Fruit fly (Drosophila melanogaster): Measurements from ENCODE around the gene CG14926.

DNA sequence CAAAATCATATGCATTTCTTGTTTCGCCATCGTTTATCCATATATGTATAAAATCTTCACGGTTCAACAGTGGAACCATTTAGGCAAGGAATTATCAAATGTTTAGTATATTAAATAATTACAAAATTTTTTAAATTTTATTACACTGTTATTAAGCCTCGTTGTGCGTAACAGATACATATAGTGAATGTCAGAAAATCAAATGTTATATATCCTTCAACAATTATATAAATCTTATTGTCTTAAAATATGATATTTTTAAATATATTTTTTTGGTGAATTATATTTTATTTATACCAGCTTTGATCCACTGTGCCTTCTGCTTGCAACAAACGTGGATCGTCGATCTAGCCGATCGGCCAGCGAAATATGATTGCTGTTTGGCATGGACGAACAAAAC lies 36.0 kb downstream of the CG14926 start:
- TF ChIP-seq Chrac-16 (GFP tag; optimal IDR thresholded peaks at IDR 0.05) (no peak), usp (GFP tag; optimal IDR thresholded peaks at IDR 0.05) (no peak), CG9727 (GFP tag; optimal IDR thresholded peaks at IDR 0.05) (no peak), otp (GFP tag; IDR thresholded peaks at IDR 0.05) (no peak), CG32772 (GFP tag; IDR thresholded peaks at IDR 0.05) (no peak), CG11696 (GFP tag; IDR thresholded peaks at IDR 0.05) (no peak), CG6175 (GFP tag; IDR thresholded peaks at IDR 0.05) (no peak), crol (GFP tag; IDR thresholded peaks at IDR 0.05) (no peak), crp (GFP tag; optimal IDR thresholded peaks at IDR 0.05) (no peak), CG12236 (GFP tag; optimal IDR thresholded peaks at IDR 0.05) (no peak), CG14667 (GFP tag; IDR thresholded peaks at IDR 0.05) (no peak), lilli (GFP tag; optimal IDR thresholded peaks at IDR 0.05) (no peak), CG31224 (GFP tag; IDR thresholded peaks at IDR 0.05) (no peak)
